Worm (Caenorhabditis elegans) whole organism, late embryonic: Measurements from ENCODE around the gene elo-1.

Experiments
- C38D4.7 ChIP-seq: fragments of 200-800 bp; sonication (Bioruptor generic); optimal IDR thresholded peaks from 2 replicates; lab custom pipeline; 2018; ENCODE audit warnings: mild to moderate bottlenecking, missing genetic modification characterization, moderate library complexity, missing compliant biosample characterization
- K02D7.2 ChIP-seq: sonication (generic microtip); optimal IDR thresholded peaks from 2 replicates; lab custom pipeline; 2017; ENCODE audit warnings: mild to moderate bottlenecking, missing genetic modification characterization, missing compliant biosample characterization
- Y22D7AL.16 ChIP-seq: sonication (generic microtip); optimal IDR thresholded peaks from 2 replicates; lab custom pipeline; 2016; ENCODE audit warnings: missing genetic modification characterization, missing compliant biosample characterization
- ama-1 ChIP-seq: fragments of 150-350 bp; optimal IDR thresholded peaks from 2 replicates; lab custom pipeline; 2014
- ceh-14 ChIP-seq: sonication (generic microtip); optimal IDR thresholded peaks from 2 replicates; lab custom pipeline; 2016; ENCODE audit warnings: missing genotype, missing genetic modification characterization, missing compliant biosample characterization
- ceh-18 ChIP-seq: sonication (generic microtip); optimal IDR thresholded peaks from 2 replicates; lab custom pipeline; 2016; ENCODE audit warnings: missing genetic modification characterization, missing compliant biosample characterization
- ceh-2 ChIP-seq: sonication (generic microtip); optimal IDR thresholded peaks from 2 replicates; lab custom pipeline; 2016; ENCODE audit warnings: missing genotype, missing genetic modification characterization, missing compliant biosample characterization
- ceh-22 ChIP-seq: sonication (generic microtip); optimal IDR thresholded peaks from 2 replicates; lab custom pipeline; 2017; ENCODE audit warnings: missing biosample characterization, missing genetic modification characterization
- ceh-24 ChIP-seq: sonication (generic microtip); optimal IDR thresholded peaks from 2 replicates; lab custom pipeline; 2016; ENCODE audit warnings: mild to moderate bottlenecking, missing genetic modification characterization, missing compliant biosample characterization
- ceh-30 ChIP-seq: fragments of 150-350 bp; optimal IDR thresholded peaks from 2 replicates; lab custom pipeline; 2014; ENCODE audit warnings: missing biosample characterization, missing genetic modification characterization
- ceh-31 ChIP-seq: sonication (generic microtip); optimal IDR thresholded peaks from 2 replicates; lab custom pipeline; 2016; ENCODE audit warnings: missing genetic modification characterization, missing compliant biosample characterization
- ceh-45 ChIP-seq: fragments of 200-800 bp; sonication (Bioruptor generic); IDR thresholded peaks from 2 replicates; pipeline ENCODE4 v1.3.6; 2022; ENCODE audit warnings: missing genetic modification reagents, missing genetic modification characterization, missing compliant biosample characterization
- ceh-48 ChIP-seq: sonication (generic microtip); optimal IDR thresholded peaks from 2 replicates; lab custom pipeline; 2016; ENCODE audit warnings: missing genetic modification characterization, inconsistent platforms, missing compliant biosample characterization
- ceh-6 ChIP-seq: fragments of 200-800 bp; sonication (Bioruptor generic); optimal IDR thresholded peaks from 2 replicates; lab custom pipeline; 2018; ENCODE audit warnings: mild to moderate bottlenecking, missing genetic modification characterization, missing compliant biosample characterization
- elt-2 ChIP-seq: sonication (generic microtip); optimal IDR thresholded peaks from 2 replicates; lab custom pipeline; 2016; ENCODE audit warnings: missing genetic modification reagents, missing genetic modification characterization, missing compliant biosample characterization
- elt-4 ChIP-seq: sonication (generic microtip); optimal IDR thresholded peaks from 2 replicates; lab custom pipeline; 2016; ENCODE audit warnings: missing genetic modification characterization, missing compliant biosample characterization
- ets-4 ChIP-seq: sonication (generic microtip); optimal IDR thresholded peaks from 2 replicates; lab custom pipeline; 2016; ENCODE audit warnings: missing genetic modification characterization, missing compliant biosample characterization
- fkh-10 ChIP-seq: fragments of 150-350 bp; optimal IDR thresholded peaks from 2 replicates; lab custom pipeline; 2014; ENCODE audit warnings: missing biosample characterization, missing genetic modification reagents, missing genetic modification characterization
- fkh-6 ChIP-seq: sonication (generic microtip); optimal IDR thresholded peaks from 2 replicates; lab custom pipeline; 2016; ENCODE audit warnings: missing genetic modification characterization, missing compliant biosample characterization
- hlh-8 ChIP-seq: sonication (generic microtip); optimal IDR thresholded peaks from 2 replicates; lab custom pipeline; 2016; ENCODE audit warnings: missing genotype, missing genetic modification characterization, missing compliant biosample characterization
- madf-2 ChIP-seq: sonication (generic microtip); optimal IDR thresholded peaks from 2 replicates; lab custom pipeline; 2017; ENCODE audit warnings: missing genetic modification characterization, missing compliant biosample characterization
- nfya-1 ChIP-seq: sonication (generic microtip); optimal IDR thresholded peaks from 2 replicates; lab custom pipeline; 2017; ENCODE audit warnings: missing genetic modification characterization, mild to moderate bottlenecking, missing compliant biosample characterization, antibody characterized with exemption, moderate library complexity
- npax-4 ChIP-seq: sonication (generic microtip); optimal IDR thresholded peaks from 2 replicates; lab custom pipeline; 2016; ENCODE audit warnings: missing genetic modification characterization, missing compliant biosample characterization
- pat-9 ChIP-seq: fragments of 200-800 bp; sonication (Bioruptor generic); optimal IDR thresholded peaks from 2 replicates; lab custom pipeline; 2018; ENCODE audit warnings: mild to moderate bottlenecking, missing genetic modification characterization, moderate library complexity, missing compliant biosample characterization
- pha-2 ChIP-seq: sonication (generic microtip); optimal IDR thresholded peaks from 2 replicates; lab custom pipeline; 2017; ENCODE audit warnings: mild to moderate bottlenecking, missing genetic modification characterization, missing compliant biosample characterization
- pha-4 ChIP-seq: fragments of 150-350 bp; optimal IDR thresholded peaks from 2 replicates; lab custom pipeline; 2018; ENCODE audit warnings: missing biosample characterization, missing genetic modification reagents, missing genetic modification characterization
- pqm-1 ChIP-seq: sonication (generic microtip); optimal IDR thresholded peaks from 2 replicates; lab custom pipeline; 2016; ENCODE audit warnings: missing genetic modification characterization, missing compliant biosample characterization
- pros-1 ChIP-seq: fragments of 150-350 bp; optimal IDR thresholded peaks from 2 replicates; lab custom pipeline; 2014; ENCODE audit warnings: missing biosample characterization, missing genetic modification reagents, missing genetic modification characterization
- sdc-2 ChIP-seq: sonication (generic microtip); optimal IDR thresholded peaks from 2 replicates; lab custom pipeline; 2016; ENCODE audit warnings: missing genotype, missing genetic modification characterization, missing compliant biosample characterization
- syd-9 ChIP-seq: sonication (generic microtip); optimal IDR thresholded peaks from 2 replicates; lab custom pipeline; 2016; ENCODE audit warnings: mild to moderate bottlenecking, missing genetic modification characterization, moderate library complexity, missing compliant biosample characterization
- tbx-7 ChIP-seq: sonication (generic microtip); optimal IDR thresholded peaks from 2 replicates; lab custom pipeline; 2016; ENCODE audit warnings: missing genotype, missing genetic modification characterization, missing compliant biosample characterization
- ttx-3 ChIP-seq: sonication (generic microtip); optimal IDR thresholded peaks from 2 replicates; lab custom pipeline; 2016; ENCODE audit warnings: missing genetic modification reagents, missing genetic modification characterization, missing compliant biosample characterization
- unc-42 ChIP-seq: sonication (generic microtip); optimal IDR thresholded peaks from 2 replicates; lab custom pipeline; 2016; ENCODE audit warnings: missing genotype, missing genetic modification characterization, missing compliant biosample characterization
- unc-55 ChIP-seq: sonication (generic microtip); optimal IDR thresholded peaks from 2 replicates; lab custom pipeline; 2017; ENCODE audit warnings: missing biosample characterization, missing genetic modification reagents, missing genetic modification characterization
- zip-5 ChIP-seq: sonication (generic microtip); optimal IDR thresholded peaks from 2 replicates; lab custom pipeline; 2016; ENCODE audit warnings: missing genetic modification characterization, missing compliant biosample characterization

The elo-1 gene

DNA sequence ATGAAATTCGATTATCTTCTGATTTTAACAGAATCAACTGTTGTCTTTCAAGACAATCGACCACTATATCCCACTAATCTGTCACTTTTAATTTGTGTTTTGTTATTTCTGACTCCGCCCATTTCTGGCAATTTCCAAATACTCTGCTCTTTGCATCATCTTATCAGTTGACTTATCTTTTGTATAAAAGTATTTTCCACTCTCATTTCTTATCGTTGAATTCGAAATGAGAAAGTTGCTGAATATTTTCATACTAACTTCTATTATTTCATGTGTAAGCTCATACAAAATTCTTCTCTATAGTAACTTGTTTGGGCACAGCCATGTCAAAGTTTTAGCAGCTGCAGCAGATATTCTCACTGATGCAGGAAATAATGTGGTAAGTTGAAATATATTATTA, 26.1 kb upstream of the elo-1 start, which contains the start of gene ugt-21:
Gene ugt-21 (plus strand): TSS at position 212 of the 400 bp plus-strand sequence.
- TF ChIP-seq elt-2 (peak; percentile 22), Y22D7AL.16 (tag; lab: Kevin White, UChicago) (no peak), nfya-1 (tag; lab: Kevin White, UChicago) (no peak)
- TF ChIP-seq, all 69 proteins: peak for 1

DNA sequence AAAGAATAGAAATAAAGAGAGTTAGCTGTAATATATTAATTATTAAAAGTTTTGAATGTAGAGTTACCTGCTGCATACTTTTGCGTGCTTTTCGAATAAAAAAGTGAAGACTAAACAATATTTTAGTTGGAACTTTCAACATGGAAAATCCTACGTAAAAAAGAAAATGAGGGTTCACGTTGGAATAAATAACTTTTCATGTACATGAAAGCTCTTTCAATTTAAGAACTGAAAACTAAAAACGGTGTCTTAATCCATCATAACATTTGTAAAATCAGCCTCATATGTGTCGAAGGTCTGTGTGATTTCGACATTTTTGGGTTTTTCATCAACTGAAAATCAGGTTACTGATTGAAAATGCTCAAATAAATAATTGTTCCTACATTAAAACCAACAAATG, 19.9 kb upstream of the elo-1 start, which contains the start of gene ttr-9:
Gene ttr-9 (minus strand): TSS at position 101 of the 400 bp plus-strand sequence.
- no peak for TF ChIP-seq ttx-3 (tag; lab: Kevin White, UChicago)
- no peak for TF ChIP-seq ceh-2 (tag; lab: Kevin White, UChicago)
- TF ChIP-seq fkh-6 (tag; lab: Kevin White, UChicago): no peak
- TF ChIP-seq npax-4: no peak
- no peak for TF ChIP-seq zip-5
- no peak for TF ChIP-seq ceh-18 (tag; lab: Kevin White, UChicago)
- no peak for TF ChIP-seq madf-2 (tag; lab: Kevin White, UChicago)
- no peak for TF ChIP-seq K02D7.2 (tag; lab: Kevin White, UChicago)
- TF ChIP-seq ceh-14 (tag; lab: Kevin White, UChicago): no peak
- no peak for TF ChIP-seq fkh-10 (GFP tag; lab: Kevin White, UChicago)
- no peak for TF ChIP-seq C38D4.7 (GFP tag; lab: Kevin White, UChicago)
- TF ChIP-seq pat-9 (tag; lab: Kevin White, UChicago): no peak
- TF ChIP-seq elt-2: no peak

DNA sequence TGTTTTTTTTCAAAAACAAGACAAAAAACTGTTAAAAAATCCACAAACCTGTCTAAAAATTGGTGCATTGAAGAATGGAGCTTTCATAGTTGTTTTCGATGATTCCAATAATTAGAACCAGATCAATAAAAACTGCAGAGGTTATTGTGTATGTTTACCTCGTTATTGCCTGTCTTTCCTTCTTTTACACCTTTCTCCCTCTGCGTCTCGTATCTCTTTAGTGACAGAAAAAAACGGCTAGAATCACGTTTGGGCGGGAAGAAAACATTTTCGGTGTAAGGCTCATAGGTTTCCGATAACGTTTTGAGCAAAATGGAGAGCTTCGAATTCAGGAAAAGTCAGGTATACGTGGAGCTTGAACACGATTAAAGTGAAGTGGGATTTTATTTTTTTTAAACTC, 17.6 kb upstream of the elo-1 start, which contains the start of gene ethe-1:
Gene ethe-1 (minus strand): TSS at position 150 of the 400 bp plus-strand sequence.
- TF ChIP-seq syd-9 (tag; lab: Kevin White, UChicago): no peak
- no peak for TF ChIP-seq pqm-1 (tag; lab: Kevin White, UChicago)
- TF ChIP-seq ets-4: no peak

DNA sequence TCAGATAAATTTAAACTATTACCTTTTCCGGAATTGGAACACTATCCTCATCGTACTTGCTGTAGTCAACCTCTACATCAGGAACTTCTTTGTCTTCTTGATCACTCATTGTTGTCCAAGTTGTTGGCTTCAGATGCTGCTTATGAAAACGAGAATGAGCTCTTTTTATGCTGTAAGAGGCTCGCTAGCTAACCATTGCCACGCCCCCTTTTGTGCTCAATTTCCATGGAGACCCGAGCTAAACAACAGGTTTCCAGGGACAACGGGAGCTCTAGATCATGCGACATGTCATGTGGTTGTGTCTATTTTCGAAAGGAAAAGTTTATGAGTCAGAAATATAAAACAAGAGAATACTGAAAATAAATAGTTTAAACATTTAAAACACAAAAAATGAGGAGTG, 15.7 kb upstream of the elo-1 start, which contains the start of gene C33A12.4:
Gene C33A12.4 (minus strand): TSS at position 131 of the 400 bp plus-strand sequence.
- TF ChIP-seq pros-1 (tag; lab: Kevin White, UChicago) (no peak), ceh-45 (GFP tag; lab: Robert Waterston, UW) (no peak), pha-2 (tag; lab: Kevin White, UChicago) (no peak), ceh-24 (tag; lab: Kevin White, UChicago) (no peak), ceh-30 (tag; lab: Kevin White, UChicago) (no peak), sdc-2 (tag; lab: Kevin White, UChicago) (no peak)

DNA sequence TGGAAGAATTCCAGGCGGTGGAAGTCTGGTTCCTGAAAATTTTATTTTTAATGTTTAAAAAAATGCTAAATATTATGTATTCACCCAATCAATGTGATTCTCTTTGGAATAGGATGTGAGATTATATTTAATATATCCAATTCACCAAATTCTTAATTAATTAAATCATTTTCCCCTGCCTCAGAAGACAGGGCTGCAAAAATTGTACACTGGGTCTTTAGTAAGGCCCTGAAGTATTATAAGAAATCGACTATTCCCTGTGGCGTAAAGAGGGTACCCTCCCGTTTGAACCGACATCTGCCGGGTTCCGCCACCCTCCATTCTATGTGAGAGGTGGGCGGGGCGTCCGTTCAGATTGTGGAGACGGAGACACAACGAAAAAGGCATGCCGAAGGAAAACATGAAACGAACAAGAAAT, 14.9 kb upstream of the elo-1 start:
- no peak for TF ChIP-seq K02D7.2 (tag; lab: Kevin White, UChicago)
- no peak for TF ChIP-seq ceh-22 (tag; lab: Kevin White, UChicago)
- peak; percentile 69 for TF ChIP-seq nfya-1 (tag; lab: Kevin White, UChicago)
- no peak for TF ChIP-seq pha-4 (tag; lab: Kevin White, UChicago)
- TF ChIP-seq pros-1 (tag; lab: Kevin White, UChicago): peak; percentile 77
- no peak for TF ChIP-seq syd-9 (tag; lab: Kevin White, UChicago)
- peak; percentile 27 for TF ChIP-seq unc-55
- TF ChIP-seq sdc-2 (tag; lab: Kevin White, UChicago): peak; percentile 7
- TF ChIP-seq ceh-6 (GFP tag; lab: Kevin White, UChicago): no peak
- peak; percentile 31 for TF ChIP-seq ceh-31 (tag; lab: Kevin White, UChicago)
- no peak for TF ChIP-seq hlh-8 (tag; lab: Kevin White, UChicago)
- TF ChIP-seq ceh-48 (tag; lab: Kevin White, UChicago): peak; percentile 1
- no peak for TF ChIP-seq elt-4
- no peak for TF ChIP-seq tbx-7 (tag; lab: Kevin White, UChicago)
- peak; percentile 67 for TF ChIP-seq ama-1 (lab: Kevin White, UChicago)
- TF ChIP-seq unc-42 (tag; lab: Kevin White, UChicago): peak; percentile 67
- TF ChIP-seq, all 69 proteins: peak for 8
